Fruit fly (Drosophila melanogaster): Measurements from ENCODE around the gene CG8813.
A peak's percentile ranks its signal among the peaks of the same experiment; 100 is the strongest.

The CG8813 gene

DNA sequence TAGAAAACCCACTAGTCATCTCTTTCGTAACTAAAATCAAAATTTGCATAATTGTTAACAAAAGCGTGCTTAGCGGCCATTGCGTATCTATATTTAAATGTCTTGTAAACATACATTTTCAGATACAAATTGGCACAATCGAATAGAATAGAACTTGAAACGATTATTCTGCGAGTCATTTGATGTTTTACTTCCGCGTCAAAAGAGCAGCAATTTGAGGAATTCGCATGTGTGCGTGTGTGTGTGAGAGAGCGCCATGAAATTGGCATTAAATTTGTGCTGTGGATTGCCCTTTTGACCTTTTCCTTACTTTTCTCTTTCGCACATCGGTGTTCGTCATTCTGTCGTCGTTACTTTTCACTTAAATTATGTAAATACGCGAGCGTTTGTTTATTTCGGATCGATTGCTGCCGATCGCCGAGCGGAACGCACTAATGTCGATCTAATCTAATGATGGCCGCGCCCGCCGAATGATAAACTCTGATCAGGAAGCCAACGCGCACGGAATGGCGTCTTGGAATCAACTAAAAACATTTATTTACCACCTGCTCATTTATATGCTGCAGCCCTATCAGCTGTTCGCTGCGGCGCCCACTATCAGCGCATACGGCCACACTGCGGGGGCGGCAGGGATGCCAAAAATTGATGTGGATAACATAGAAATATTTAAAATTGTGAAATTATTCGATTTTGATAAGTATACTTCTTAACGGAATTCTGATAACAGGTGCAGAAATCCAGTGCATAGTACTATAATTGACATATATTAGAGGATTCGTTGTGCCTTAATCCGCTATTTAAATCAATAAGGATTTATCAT is 15.4 kb downstream of the CG8813 start (continued):
- TF ChIP-seq prd (optimal IDR thresholded peaks at IDR 0.05): no peak
- peak; percentile 53 for TF ChIP-seq prd (GFP tag; IDR thresholded peaks at IDR 0.05)
- TF ChIP-seq CG2712 (tag; optimal IDR thresholded peaks at IDR 0.05): peak; percentile 52
- TF ChIP-seq Sry-δ (GFP tag; optimal IDR thresholded peaks at IDR 0.05): no peak
- no peak for TF ChIP-seq pita (GFP tag; optimal IDR thresholded peaks at IDR 0.05)
- TF ChIP-seq zen (tag; optimal IDR thresholded peaks at IDR 0.05): no peak
- TF ChIP-seq CG31365 (tag; optimal IDR thresholded peaks at IDR 0.05): peak; percentile 44
- TF ChIP-seq CG13775 (GFP tag; optimal IDR thresholded peaks at IDR 0.05): no peak
- no peak for TF ChIP-seq dmrt11E (tag; optimal IDR thresholded peaks at IDR 0.05)
- TF ChIP-seq Kr (GFP tag; optimal IDR thresholded peaks at IDR 0.05): no peak

DNA sequence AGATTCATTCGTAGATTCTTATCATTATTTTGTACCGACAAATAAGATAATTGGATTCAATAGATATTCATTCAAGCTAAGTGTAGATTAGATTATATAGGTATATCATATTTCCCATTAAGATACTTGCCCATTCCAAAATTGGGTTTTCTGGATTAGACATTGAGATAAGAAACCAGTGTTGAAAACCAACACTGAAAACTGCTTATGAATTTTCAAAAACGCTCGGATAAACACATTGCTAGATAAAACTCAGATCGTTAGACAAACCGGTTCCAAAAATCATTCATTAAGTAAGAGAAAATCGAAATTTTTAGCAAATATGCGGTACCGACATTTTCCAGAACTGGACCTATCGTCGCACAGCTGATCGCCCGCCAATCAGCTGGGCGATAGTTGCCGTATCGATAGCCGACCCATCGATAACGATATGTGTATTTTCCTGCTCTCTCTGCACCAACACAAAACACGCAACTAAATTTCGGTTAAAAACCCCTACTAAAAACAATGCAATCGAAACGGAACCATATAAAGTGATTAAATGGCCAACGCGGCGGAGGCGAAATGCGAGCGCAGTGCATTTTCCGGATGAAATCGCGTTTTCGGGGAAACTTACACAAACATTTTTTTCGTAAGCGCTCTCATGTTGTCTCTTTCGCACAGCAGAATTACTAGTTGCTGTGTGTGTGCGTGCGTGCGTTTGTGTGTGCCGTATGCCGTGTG is 16.2 kb downstream of the CG8813 start, which contains the start of the genes NTPase and lilli:
Gene NTPase, minus strand, starts transcription at position 348 of the 723 bp plus-strand sequence.
Gene lilli, plus strand, starts transcription at position 427 of the 723 bp plus-strand sequence.
- TF ChIP-seq Mrtf (GFP tag; IDR thresholded peaks at IDR 0.05) (no peak), CG4360 (GFP tag; IDR thresholded peaks at IDR 0.05) (no peak), Ets97D (GFP tag; optimal IDR thresholded peaks at IDR 0.05) (peak; percentile 48), vnd (GFP tag; IDR thresholded peaks at IDR 0.05; ENCODE audit: partially characterized antibody) (peak; percentile 90), CG11456 (GFP tag; IDR thresholded peaks at IDR 0.05) (peak; percentile 69; the same call in 1 of the 3 replicates), croc (GFP tag; conservative IDR thresholded peaks at IDR 0.05) (no peak), cas (GFP tag; IDR thresholded peaks at IDR 0.05) (peak; percentile 24; the same call in 1 of the 2 replicates), crc (GFP tag; optimal IDR thresholded peaks at IDR 0.05) (peak; percentile 62), grn (GFP tag; optimal IDR thresholded peaks at IDR 0.05) (peak; percentile 92), sim (GFP tag; IDR thresholded peaks at IDR 0.05) (peak; percentile 65; the same call in 1 of the 2 replicates), trem (tag; optimal IDR thresholded peaks at IDR 0.05) (peak; percentile 43), Rx (GFP tag; IDR thresholded peaks at IDR 0.05) (no peak; the same call in 1 of the 2 replicates), Xbp1 (GFP tag; optimal IDR thresholded peaks at IDR 0.05) (peak; percentile 78), Kr (GFP tag; optimal IDR thresholded peaks at IDR 0.05) (no peak), CG12104 (GFP tag; optimal IDR thresholded peaks at IDR 0.05) (peak; percentile 20), Hsf (GFP tag; optimal IDR thresholded peaks at IDR 0.05) (peak; percentile 80), yki (optimal IDR thresholded peaks at IDR 0.05) (no peak), CG17385 (GFP tag; optimal IDR thresholded peaks at IDR 0.05) (no peak), CG11093 (GFP tag; IDR thresholded peaks at IDR 0.05) (no peak), Camta (GFP tag; optimal IDR thresholded peaks at IDR 0.05) (peak; percentile 70), eyg (GFP tag; optimal IDR thresholded peaks at IDR 0.05) (no peak), CG31441 (GFP tag; IDR thresholded peaks at IDR 0.05) (peak; percentile 21; the same call in 1 of the 2 replicates), Sox100B (GFP tag; optimal IDR thresholded peaks at IDR 0.05) (peak; percentile 39), cwo (GFP tag; optimal IDR thresholded peaks at IDR 0.05) (peak; percentile 25), CG11085 (GFP tag; IDR thresholded peaks at IDR 0.05) (peak; percentile 44), Mad (GFP tag; optimal IDR thresholded peaks at IDR 0.05) (peak; percentile 16), CG42726 (GFP tag; IDR thresholded peaks at IDR 0.05; ENCODE audit: partially characterized antibody) (peak; percentile 94), Dll (GFP tag; IDR thresholded peaks at IDR 0.05; ENCODE audit: partially characterized antibody) (peak; percentile 94), CG1647 (GFP tag; optimal IDR thresholded peaks at IDR 0.05) (peak; percentile 55), CG2889 (GFP tag; IDR thresholded peaks at IDR 0.05) (0 out of 3 replicates have a peak, but pooled peaks have one; percentile 29), CG14441 (GFP tag; IDR thresholded peaks at IDR 0.05) (peak; percentile 63), Hr51 (GFP tag; optimal IDR thresholded peaks at IDR 0.05) (peak; percentile 31 to 43), NK7.1 (GFP tag; optimal IDR thresholded peaks at IDR 0.05) (peak; percentile 11), sna (GFP tag; IDR thresholded peaks at IDR 0.05; ENCODE audit: partially characterized antibody) (peak; percentile 89), CG13287 (GFP tag; IDR thresholded peaks at IDR 0.05; ENCODE audit: partially characterized antibody) (peak; percentile 92), CG14667 (GFP tag; IDR thresholded peaks at IDR 0.05) (no peak), peb (GFP tag; IDR thresholded peaks at IDR 0.05) (no peak), ind (GFP tag; optimal IDR thresholded peaks at IDR 0.05) (peak; percentile 79)
